Worm (Caenorhabditis elegans) whole organism, mixed stage, embryonic: Measurements from ENCODE around the gene C02D5.2.

Experiments used
- M03D4.4 ChIP-seq: sonication (generic microtip); optimal IDR thresholded peaks from 2 replicates; lab custom pipeline; 2017; ENCODE audit warnings: mild to moderate bottlenecking, missing genetic modification characterization, missing compliant biosample characterization
- bed-3 ChIP-seq: fragments of 200-800 bp; sonication (Bioruptor generic); optimal IDR thresholded peaks from 3 replicates; lab custom pipeline; 2018; ENCODE audit warnings: mild to moderate bottlenecking, missing genetic modification characterization, moderate library complexity, missing compliant biosample characterization
- blmp-1 ChIP-seq: fragments of 150-350 bp; optimal IDR thresholded peaks from 2 replicates; lab custom pipeline; 2014; ENCODE audit warnings: missing biosample characterization, missing genetic modification characterization
- ceh-43 ChIP-seq: fragments of 200-800 bp; sonication (Bioruptor generic); optimal IDR thresholded peaks from 2 replicates; lab custom pipeline; 2018; ENCODE audit warnings: mild to moderate bottlenecking, missing genetic modification characterization, moderate library complexity, missing compliant biosample characterization
- ceh-83 ChIP-seq: fragments of 200-800 bp; sonication (Bioruptor generic); optimal IDR thresholded peaks from 2 replicates; lab custom pipeline; 2018; ENCODE audit warnings: mild to moderate bottlenecking, missing genetic modification characterization, missing compliant biosample characterization
- ces-1 ChIP-seq: fragments of 150-350 bp; optimal IDR thresholded peaks from 2 replicates; lab custom pipeline; 2014; ENCODE audit warnings: missing biosample characterization, missing genetic modification reagents, missing genetic modification characterization
- cnd-1 ChIP-seq: fragments of 200-800 bp; sonication (Bioruptor generic); optimal IDR thresholded peaks from 2 replicates; lab custom pipeline; 2018; ENCODE audit warnings: mild to moderate bottlenecking, missing genetic modification characterization, missing compliant biosample characterization
- drap-1 ChIP-seq: fragments of 200-800 bp; sonication (Bioruptor generic); optimal IDR thresholded peaks from 3 replicates; lab custom pipeline; 2018; ENCODE audit warnings: mild to moderate bottlenecking, missing genetic modification characterization, missing compliant biosample characterization
- elt-1 ChIP-seq: sonication (generic microtip); optimal IDR thresholded peaks from 2 replicates; lab custom pipeline; 2017; ENCODE audit warnings: missing genetic modification characterization, mild to moderate bottlenecking, missing compliant biosample characterization, antibody characterized with exemption, moderate library complexity, borderline replicate concordance; ENCODE audit not compliant: insufficient read depth
- elt-3 ChIP-seq: fragments of 150-350 bp; optimal IDR thresholded peaks from 2 replicates; lab custom pipeline; 2014; ENCODE audit warnings: missing biosample characterization, missing genetic modification characterization
- flh-1 ChIP-seq: fragments of 200-800 bp; sonication (Bioruptor generic); optimal IDR thresholded peaks from 2 replicates; lab custom pipeline; 2018; ENCODE audit warnings: mild to moderate bottlenecking, missing genetic modification characterization, moderate library complexity, missing compliant biosample characterization
- hlh-1 ChIP-seq: fragments of 150-350 bp; optimal IDR thresholded peaks from 2 replicates; lab custom pipeline; 2014; ENCODE audit warnings: missing biosample characterization, missing genetic modification reagents, missing genetic modification characterization
- lin-13 ChIP-seq: fragments of 150-350 bp; optimal IDR thresholded peaks from 2 replicates; lab custom pipeline; 2014; ENCODE audit warnings: missing biosample characterization, missing genetic modification characterization
- lin-32 ChIP-seq: fragments of 200-800 bp; sonication (Bioruptor generic); optimal IDR thresholded peaks from 2 replicates; lab custom pipeline; 2018; ENCODE audit warnings: mild to moderate bottlenecking, missing genetic modification characterization, missing compliant biosample characterization
- lsy-2 ChIP-seq: fragments of 150-350 bp; optimal IDR thresholded peaks from 2 replicates; lab custom pipeline; 2014; ENCODE audit warnings: missing biosample characterization, missing genetic modification characterization
- mep-1 ChIP-seq: fragments of 150-350 bp; optimal IDR thresholded peaks from 2 replicates; lab custom pipeline; 2017; ENCODE audit warnings: missing biosample characterization, missing genetic modification reagents, missing genetic modification characterization, inconsistent platforms
- mls-2 ChIP-seq: sonication (generic microtip); optimal IDR thresholded peaks from 2 replicates; lab custom pipeline; 2016; ENCODE audit warnings: mild to moderate bottlenecking, missing genetic modification characterization, moderate library complexity, missing compliant biosample characterization
- nhr-12 ChIP-seq: fragments of 150-350 bp; optimal IDR thresholded peaks from 2 replicates; lab custom pipeline; 2014; ENCODE audit warnings: missing biosample characterization, missing genetic modification characterization
- nhr-2 ChIP-seq: fragments of 150-350 bp; optimal IDR thresholded peaks from 2 replicates; lab custom pipeline; 2014; ENCODE audit warnings: missing biosample characterization, missing genetic modification characterization
- nhr-237 ChIP-seq: fragments of 150-350 bp; optimal IDR thresholded peaks from 2 replicates; lab custom pipeline; 2014; ENCODE audit warnings: missing biosample characterization, missing genetic modification characterization
- nhr-28 ChIP-seq: fragments of 150-350 bp; optimal IDR thresholded peaks from 2 replicates; lab custom pipeline; 2014; ENCODE audit warnings: missing biosample characterization, missing genetic modification characterization
- pha-4 ChIP-seq: fragments of 150-350 bp; optimal IDR thresholded peaks from 2 replicates; lab custom pipeline; 2018; ENCODE audit warnings: missing biosample characterization, missing genetic modification reagents, missing genetic modification characterization
- sem-2 ChIP-seq: fragments of 200-800 bp; sonication (Bioruptor generic); optimal IDR thresholded peaks from 2 replicates; lab custom pipeline; 2018; ENCODE audit warnings: mild to moderate bottlenecking, missing genetic modification characterization, missing compliant biosample characterization
- tbx-8 ChIP-seq: fragments of 200-800 bp; sonication (Bioruptor generic); optimal IDR thresholded peaks from 2 replicates; lab custom pipeline; 2018; ENCODE audit warnings: mild to moderate bottlenecking, missing genetic modification characterization, moderate library complexity, missing compliant biosample characterization
- unc-62 ChIP-seq: fragments of 150-350 bp; optimal IDR thresholded peaks from 2 replicates; lab custom pipeline; 2014; ENCODE audit warnings: missing biosample characterization, missing genetic modification reagents, missing genetic modification characterization
- ztf-11 ChIP-seq: fragments of 150-350 bp; optimal IDR thresholded peaks from 2 replicates; lab custom pipeline; 2014; ENCODE audit warnings: missing biosample characterization, missing genetic modification characterization

Gene C02D5.2

DNA sequence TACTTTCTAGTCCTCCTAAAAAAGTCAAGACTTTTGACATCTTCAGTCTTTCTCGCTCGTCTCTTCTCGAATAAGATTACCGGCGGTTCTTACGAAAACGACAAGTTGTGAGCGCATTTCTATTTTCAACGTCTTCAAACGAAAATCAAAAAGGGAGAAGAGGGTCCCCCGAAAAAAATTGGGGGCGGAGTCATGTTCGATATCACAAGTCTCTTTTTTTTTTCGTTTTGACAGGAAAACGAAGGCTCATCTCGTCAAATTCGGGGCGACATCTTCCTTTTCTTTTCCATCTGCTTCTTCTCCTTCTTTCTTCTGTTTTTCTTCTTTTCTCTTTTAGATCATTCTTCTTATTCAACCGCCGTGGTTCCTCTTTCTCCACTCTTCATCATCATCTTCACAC is 23.2 kb upstream of the C02D5.2 start:
- peak; percentile 4 for TF ChIP-seq ces-1
- no peak for TF ChIP-seq lin-13 (tag; lab: Kevin White, UChicago)
- TF ChIP-seq, all 35 proteins: peak for 1

DNA sequence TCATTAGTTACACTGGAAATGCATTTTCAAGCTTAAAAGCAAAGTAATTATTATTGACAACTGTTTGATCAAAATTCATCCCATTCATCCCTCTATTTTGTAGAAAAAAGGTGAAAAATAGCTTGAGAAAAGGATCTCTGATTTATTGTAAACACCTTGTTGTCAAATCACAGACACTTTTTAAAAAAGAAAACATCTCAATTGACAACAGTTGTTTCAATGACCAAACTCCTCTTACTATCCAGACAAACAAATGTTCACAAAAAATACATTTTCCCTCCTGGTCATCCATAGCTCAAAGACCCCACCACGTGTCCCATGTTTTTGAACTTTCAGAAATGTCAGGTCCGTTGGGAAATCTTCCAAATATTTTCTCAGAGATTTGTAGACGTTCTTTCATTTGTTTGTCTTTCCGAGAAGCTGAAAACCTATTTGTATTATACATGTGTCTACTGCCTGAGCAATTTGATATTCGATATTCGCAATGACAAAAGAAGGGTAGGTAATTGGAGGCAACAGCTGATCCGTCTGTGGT is 22.4 kb upstream of the C02D5.2 start, which contains the start of gene trp-1:
Gene trp-1 (plus strand): TSS at position 485 of the 535 bp plus-strand sequence.
- TF ChIP-seq tbx-8 (GFP tag; lab: Kevin White, UChicago) (no peak), lin-32 (GFP tag; lab: Kevin White, UChicago) (no peak), ztf-11 (tag; lab: Kevin White, UChicago) (no peak), M03D4.4 (tag; lab: Kevin White, UChicago) (no peak), hlh-1 (no peak), nhr-237 (tag; lab: Kevin White, UChicago) (no peak), elt-3 (no peak), flh-1 (no peak), ceh-83 (no peak)
- TF ChIP-seq, all 35 proteins: peak for 0

DNA sequence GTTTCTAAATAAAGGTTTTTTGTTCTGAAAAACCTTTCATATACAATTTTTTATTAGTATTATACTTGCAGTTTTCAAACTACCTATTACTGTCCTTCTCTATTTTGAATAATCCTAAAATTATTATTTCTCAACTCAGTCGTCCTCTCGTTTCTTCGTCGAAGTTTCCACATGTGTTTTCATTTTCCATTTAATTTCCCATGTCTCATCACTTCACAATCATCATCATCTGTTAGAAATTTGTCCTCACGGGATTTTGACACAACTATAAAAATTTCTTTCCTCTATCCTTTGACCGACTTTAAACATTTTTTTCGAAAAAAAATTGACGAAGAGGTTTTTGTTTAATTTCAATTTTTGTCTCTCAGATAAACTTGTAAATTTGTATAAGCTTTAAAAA is 21.7 kb upstream of the C02D5.2 start:
- TF ChIP-seq nhr-237 (tag; lab: Kevin White, UChicago): no peak
- TF ChIP-seq, all 35 proteins: peak for 0

DNA sequence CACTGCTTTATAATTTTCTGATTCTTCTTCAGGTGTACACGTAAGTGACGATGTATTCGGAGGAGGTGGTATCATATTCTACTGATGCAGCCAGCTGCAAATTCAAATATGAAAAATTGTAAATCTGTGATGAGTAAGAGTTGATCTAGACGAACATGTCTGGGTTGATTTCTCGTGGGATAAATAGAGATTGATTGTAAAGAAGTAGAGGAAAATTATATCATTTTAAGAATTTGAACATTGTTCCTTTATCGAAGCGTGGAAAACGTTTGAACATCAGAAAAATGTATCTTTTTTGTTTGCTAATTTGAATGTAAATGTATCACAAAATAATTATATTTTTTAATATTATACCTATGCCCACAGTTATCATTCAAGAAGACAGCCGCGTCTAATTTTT is 11.6 kb upstream of the C02D5.2 start, which contains the start of gene ZC21.6:
Gene ZC21.6 (minus strand): TSS at position 101 of the 400 bp plus-strand sequence.
- TF ChIP-seq flh-1: no peak
- no peak for TF ChIP-seq lin-13 (tag; lab: Kevin White, UChicago)
- TF ChIP-seq sem-2 (GFP tag; lab: Kevin White, UChicago): no peak
- no peak for TF ChIP-seq nhr-2 (tag; lab: Kevin White, UChicago)

DNA sequence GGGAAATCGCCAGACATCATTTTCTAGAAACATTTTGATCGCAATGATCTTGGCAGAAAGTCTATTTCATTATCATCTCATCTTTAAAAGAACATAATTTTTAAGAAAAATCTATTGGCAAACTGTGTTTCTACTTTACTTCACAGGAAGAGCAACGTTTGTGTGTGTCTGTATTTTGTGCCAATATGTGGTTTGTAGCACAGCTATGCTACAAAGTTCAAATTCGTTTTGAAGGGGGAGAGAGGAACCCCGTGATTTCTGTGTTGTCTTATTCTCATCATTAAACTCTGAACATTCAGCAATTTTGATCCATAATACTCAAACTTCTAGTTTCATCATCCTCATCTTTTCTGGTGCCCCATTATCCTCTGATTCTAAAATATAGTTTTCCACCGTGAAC is 5.4 kb upstream of the C02D5.2 start:
- no peak for TF ChIP-seq flh-1
- TF ChIP-seq drap-1 (GFP tag; lab: Kevin White, UChicago): no peak
- no peak for TF ChIP-seq nhr-237 (tag; lab: Kevin White, UChicago)
- TF ChIP-seq lin-13 (tag; lab: Kevin White, UChicago): no peak
- TF ChIP-seq blmp-1 (tag; lab: Kevin White, UChicago): no peak
- TF ChIP-seq lin-32 (GFP tag; lab: Kevin White, UChicago): no peak
- no peak for TF ChIP-seq mep-1 (tag; lab: Kevin White, UChicago)
- no peak for TF ChIP-seq nhr-28 (tag; lab: Kevin White, UChicago)
- no peak for TF ChIP-seq M03D4.4 (tag; lab: Kevin White, UChicago)
- TF ChIP-seq unc-62: no peak
- no peak for TF ChIP-seq tbx-8 (GFP tag; lab: Kevin White, UChicago)
- TF ChIP-seq ceh-83: no peak
- no peak for TF ChIP-seq sem-2 (GFP tag; lab: Kevin White, UChicago)
- TF ChIP-seq ceh-43 (GFP tag; lab: Kevin White, UChicago): no peak
- no peak for TF ChIP-seq mls-2 (tag; lab: Kevin White, UChicago)
- no peak for TF ChIP-seq lsy-2 (tag; lab: Kevin White, UChicago)
- no peak for TF ChIP-seq nhr-12 (tag; lab: Kevin White, UChicago)
- TF ChIP-seq elt-3: no peak
- TF ChIP-seq elt-1 (tag; lab: Kevin White, UChicago): no peak

DNA sequence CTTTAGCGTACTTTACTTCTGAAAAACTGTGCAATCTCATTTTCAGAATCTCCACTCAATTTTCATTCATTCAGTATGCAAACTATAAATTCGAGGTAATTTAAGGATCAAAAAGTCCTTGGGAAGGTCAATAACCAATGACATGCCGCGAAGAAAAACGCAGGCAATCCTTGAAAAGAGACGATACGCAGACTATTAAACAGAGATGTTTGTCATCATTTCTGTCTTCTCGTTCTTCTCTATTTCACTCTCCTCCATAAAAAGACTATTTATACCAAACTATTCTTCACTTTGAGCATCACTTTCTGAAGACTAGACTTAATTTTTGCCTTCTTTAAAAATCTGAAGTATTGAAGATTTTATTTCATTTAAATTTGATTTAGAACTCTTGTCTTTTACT is 5.0 kb upstream of the C02D5.2 start, which contains the start of gene C02D5.4:
Gene C02D5.4 (plus strand): TSS at position 41 of the 400 bp plus-strand sequence.
- TF ChIP-seq pha-4 (tag; lab: Kevin White, UChicago): no peak

DNA sequence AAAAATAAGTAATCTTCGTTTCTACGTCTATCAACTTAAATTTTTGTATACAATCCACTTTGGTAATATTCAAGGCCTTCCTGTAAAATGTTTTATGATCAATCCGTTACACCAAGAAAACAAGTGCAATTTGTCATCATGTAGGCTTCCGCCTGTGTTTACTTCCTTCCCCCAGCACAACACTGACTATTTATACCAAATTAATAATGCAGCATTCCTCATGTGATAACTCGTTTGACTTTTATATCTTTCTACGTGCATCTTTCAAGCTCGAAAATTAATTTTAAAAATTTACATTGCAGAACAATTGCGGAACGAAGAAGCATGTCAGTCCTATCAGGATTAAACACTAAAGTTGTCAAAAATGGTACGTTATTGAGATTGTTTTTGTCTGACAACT is 2.7 kb upstream of the C02D5.2 start, which contains the start of gene gsto-2:
Gene gsto-2 (plus strand): TSS at position 301 of the 400 bp plus-strand sequence.
- no peak for TF ChIP-seq cnd-1 (tag; lab: Kevin White, UChicago)
- no peak for TF ChIP-seq flh-1
- no peak for TF ChIP-seq bed-3 (GFP tag; lab: Kevin White, UChicago)
